Fruit fly (Drosophila melanogaster): Measurements from ENCODE around the gene CG10657.

The CG10657 gene

dm6 chr3L:12496428-12497344, at the start of gene CG10657:
CG10657 (minus strand) TSS chr3L:12497216.
- TF ChIP-seq tin (GFP tag; optimal IDR thresholded peaks at IDR 0.05) (no peak), chinmo (GFP tag; IDR thresholded peaks at IDR 0.05; ENCODE audit: partially characterized antibody) (peak; percentile 84; the same call in 2 of the 4 replicates), otp (GFP tag; IDR thresholded peaks at IDR 0.05) (0 out of 3 replicates have a peak, but pooled peaks have one; percentile 21), Ssrp (tag; optimal IDR thresholded peaks at IDR 0.05) (no peak), zfh1 (GFP tag; IDR thresholded peaks at IDR 0.05) (no peak), CG16863 (GFP tag; optimal IDR thresholded peaks at IDR 0.05) (no peak), so (GFP tag; IDR thresholded peaks at IDR 0.05) (no peak), Sox102F (GFP tag; optimal IDR thresholded peaks at IDR 0.05) (peak; percentile 4), CG9797 (GFP tag; optimal IDR thresholded peaks at IDR 0.05) (no peak), zfh2 (GFP tag; optimal IDR thresholded peaks at IDR 0.05) (no peak), Bgb (GFP tag; IDR thresholded peaks at IDR 0.05; ENCODE audit: partially characterized antibody) (peak; percentile 50; the same call in 1 of the 2 replicates), CG18262 (tag; optimal IDR thresholded peaks at IDR 0.05) (no peak), CG6791 (GFP tag; IDR thresholded peaks at IDR 0.05; ENCODE audit: partially characterized antibody) (no peak), CG4328 (GFP tag; optimal IDR thresholded peaks at IDR 0.05) (no peak), CG6689 (GFP tag; IDR thresholded peaks at IDR 0.05) (0 out of 2 replicates have a peak, but pooled peaks have one; percentile 11), chm (GFP tag; IDR thresholded peaks at IDR 0.05) (peak; percentile 55; the same call in 1 of the 2 replicates), CG8089 (GFP tag; optimal IDR thresholded peaks at IDR 0.05) (no peak), CG13424 (tag; optimal IDR thresholded peaks at IDR 0.05) (no peak), CG7556 (GFP tag; optimal IDR thresholded peaks at IDR 0.05) (no peak), her (GFP tag; optimal IDR thresholded peaks at IDR 0.05) (no peak), btn (GFP tag; optimal IDR thresholded peaks at IDR 0.05) (no peak), crol (GFP tag; IDR thresholded peaks at IDR 0.05) (peak; percentile 57; the same call in 1 of the 2 replicates), gem (tag; optimal IDR thresholded peaks at IDR 0.05) (peak; percentile 7), Mrtf (GFP tag; IDR thresholded peaks at IDR 0.05) (no peak), CG17802 (tag; optimal IDR thresholded peaks at IDR 0.05) (no peak), Trl (optimal IDR thresholded peaks at IDR 0.05) (peak in 1 of 2 experiments; percentile 28), Trl (GFP tag; optimal IDR thresholded peaks at IDR 0.05) (no peak), CG18599 (GFP tag; optimal IDR thresholded peaks at IDR 0.05) (no peak), seq (GFP tag; IDR thresholded peaks at IDR 0.05) (no peak), CG11504 (tag; optimal IDR thresholded peaks at IDR 0.05) (peak; percentile 16), kni (GFP tag; optimal IDR thresholded peaks at IDR 0.05) (no peak), ara (GFP tag; IDR thresholded peaks at IDR 0.05) (no peak), Scr (GFP tag; IDR thresholded peaks at IDR 0.05; ENCODE audit: partially characterized antibody) (peak; percentile 29; the same call in 1 of the 2 replicates), sr (GFP tag; IDR thresholded peaks at IDR 0.05) (peak; percentile 38; the same call in 1 of the 3 replicates), CG7271 (tag; optimal IDR thresholded peaks at IDR 0.05) (no peak), nmo (GFP tag; optimal IDR thresholded peaks at IDR 0.05) (no peak), CG34376 (GFP tag; optimal IDR thresholded peaks at IDR 0.05) (no peak), stwl (tag; optimal IDR thresholded peaks at IDR 0.05) (no peak), CG11247 (GFP tag; IDR thresholded peaks at IDR 0.05) (no peak), eve (GFP tag; optimal IDR thresholded peaks at IDR 0.05) (no peak), CG11456 (GFP tag; IDR thresholded peaks at IDR 0.05) (no peak), z (GFP tag; IDR thresholded peaks at IDR 0.05) (peak; percentile 96), shn (GFP tag; optimal IDR thresholded peaks at IDR 0.05) (no peak), CG7963 (GFP tag; IDR thresholded peaks at IDR 0.05; ENCODE audit: partially characterized antibody) (no peak), emc (GFP tag; optimal IDR thresholded peaks at IDR 0.05) (no peak), CG14441 (GFP tag; IDR thresholded peaks at IDR 0.05) (peak; percentile 25; the same call in 1 of the 2 replicates), CG2712 (tag; optimal IDR thresholded peaks at IDR 0.05) (no peak), CG17361 (GFP tag; IDR thresholded peaks at IDR 0.05) (no peak), CG12071 (GFP tag; optimal IDR thresholded peaks at IDR 0.05) (no peak)

Data from whole organism, embryonic.